Worm (Caenorhabditis elegans) whole organism, L2 larva: ENCODE results near the gene F34H10.1.

Source experiments
- C34F6.9 ChIP-seq: fragments of 150-350 bp; optimal IDR thresholded peaks from 2 replicates; lab custom pipeline; 2014; ENCODE audit warnings: missing biosample characterization, missing genetic modification characterization
- ZK546.5 ChIP-seq: sonication (generic microtip); optimal IDR thresholded peaks from 2 replicates; lab custom pipeline; 2017; ENCODE audit warnings: missing biosample characterization, missing genetic modification characterization
- alr-1 ChIP-seq: fragments of 150-350 bp; optimal IDR thresholded peaks from 2 replicates; lab custom pipeline; 2014; ENCODE audit warnings: missing biosample characterization, missing genetic modification characterization
- aly-2 ChIP-seq: fragments of 150-350 bp; optimal IDR thresholded peaks from 2 replicates; lab custom pipeline; 2014; ENCODE audit warnings: missing biosample characterization, missing genetic modification characterization
- ama-1 ChIP-seq: fragments of 150-350 bp; optimal IDR thresholded peaks from 2 replicates; lab custom pipeline; 2018; ENCODE audit warnings: inconsistent platforms
- blmp-1 ChIP-seq: sonication (generic microtip); optimal IDR thresholded peaks from 2 replicates; lab custom pipeline; 2017; ENCODE audit warnings: missing genetic modification characterization, mild to moderate bottlenecking, missing compliant biosample characterization, antibody characterized with exemption, moderate library complexity; ENCODE audit not compliant: insufficient read depth
- ceh-16 ChIP-seq: fragments of 150-350 bp; optimal IDR thresholded peaks from 2 replicates; lab custom pipeline; 2014; ENCODE audit warnings: missing biosample characterization, missing genetic modification characterization
- ceh-82 ChIP-seq: fragments of 150-350 bp; optimal IDR thresholded peaks from 2 replicates; lab custom pipeline; 2014; ENCODE audit warnings: missing biosample characterization, missing genetic modification characterization
- crh-2 ChIP-seq: sonication (generic microtip); optimal IDR thresholded peaks from 2 replicates; lab custom pipeline; 2017; ENCODE audit warnings: missing biosample characterization, missing genetic modification characterization
- egl-27 ChIP-seq: sonication (generic microtip); optimal IDR thresholded peaks from 3 replicates; lab custom pipeline; 2017; ENCODE audit warnings: missing biosample characterization, missing genetic modification reagents, missing genetic modification characterization
- elt-1 ChIP-seq: fragments of 150-350 bp; optimal IDR thresholded peaks from 2 replicates; lab custom pipeline; 2014; ENCODE audit warnings: missing biosample characterization, missing genetic modification characterization
- elt-3 ChIP-seq: sonication (generic microtip); optimal IDR thresholded peaks from 2 replicates; lab custom pipeline; 2017; ENCODE audit warnings: missing biosample characterization, missing genetic modification characterization
- fos-1 ChIP-seq: fragments of 150-350 bp; optimal IDR thresholded peaks from 2 replicates; lab custom pipeline; 2014; ENCODE audit warnings: missing biosample characterization, missing genetic modification characterization
- lin-13 ChIP-seq: fragments of 150-350 bp; optimal IDR thresholded peaks from 2 replicates; lab custom pipeline; 2014; ENCODE audit warnings: missing biosample characterization, missing genetic modification reagents, missing genetic modification characterization
- lin-39 ChIP-seq: fragments of 150-350 bp; optimal IDR thresholded peaks from 2 replicates; lab custom pipeline; 2014; ENCODE audit warnings: missing biosample characterization, missing genetic modification reagents, missing genetic modification characterization
- lsy-2 ChIP-seq, 2 experiments: fragments of 150-350 bp in 1 of 2; sonication (generic microtip) in 1 of 2; optimal IDR thresholded peaks; 2 replicates each; lab custom pipeline; 2014 to 2017; ENCODE audit warnings: missing biosample characterization in 2 of 2, missing genetic modification characterization in 2 of 2
- mab-5 ChIP-seq: fragments of 150-350 bp; optimal IDR thresholded peaks from 2 replicates; lab custom pipeline; 2014; ENCODE audit warnings: missing biosample characterization, missing genetic modification characterization
- mbf-1 ChIP-seq: sonication (generic microtip); optimal IDR thresholded peaks from 2 replicates; lab custom pipeline; 2017; ENCODE audit warnings: missing biosample characterization, missing genetic modification characterization
- mdl-1 ChIP-seq, 2 experiments: fragments of 150-350 bp in 1 of 2; sonication (generic microtip) in 1 of 2; optimal IDR thresholded peaks; 2 replicates each; lab custom pipeline; 2017; ENCODE audit warnings: missing biosample characterization in 2 of 2, missing genetic modification characterization in 2 of 2
- nhr-11 ChIP-seq: fragments of 150-350 bp; optimal IDR thresholded peaks from 2 replicates; lab custom pipeline; 2014; ENCODE audit warnings: missing biosample characterization, missing genetic modification characterization
- nhr-12 ChIP-seq: fragments of 150-350 bp; optimal IDR thresholded peaks from 2 replicates; lab custom pipeline; 2014; ENCODE audit warnings: missing biosample characterization, missing genetic modification characterization
- nhr-129 ChIP-seq: fragments of 150-350 bp; optimal IDR thresholded peaks from 2 replicates; lab custom pipeline; 2014; ENCODE audit warnings: missing biosample characterization, missing genetic modification characterization
- nhr-21 ChIP-seq: fragments of 150-350 bp; optimal IDR thresholded peaks from 2 replicates; lab custom pipeline; 2014; ENCODE audit warnings: missing biosample characterization, missing genetic modification characterization
- nhr-23 ChIP-seq: fragments of 150-350 bp; optimal IDR thresholded peaks from 2 replicates; lab custom pipeline; 2014; ENCODE audit warnings: missing biosample characterization, missing genetic modification reagents, missing genetic modification characterization
- nhr-237 ChIP-seq: fragments of 150-350 bp; optimal IDR thresholded peaks from 2 replicates; lab custom pipeline; 2014; ENCODE audit warnings: missing biosample characterization, missing genetic modification characterization
- nhr-25 ChIP-seq: fragments of 150-350 bp; sonication (generic microtip); optimal IDR thresholded peaks from 3 replicates; lab custom pipeline; 2014; ENCODE audit warnings: missing biosample characterization, missing genetic modification characterization
- nhr-6 ChIP-seq: fragments of 150-350 bp; optimal IDR thresholded peaks from 2 replicates; lab custom pipeline; 2014; ENCODE audit warnings: missing biosample characterization, missing genetic modification characterization
- peb-1 ChIP-seq: fragments of 150-350 bp; optimal IDR thresholded peaks from 2 replicates; lab custom pipeline; 2014; ENCODE audit warnings: missing biosample characterization, missing genetic modification characterization
- sem-4 ChIP-seq: fragments of 150-350 bp; optimal IDR thresholded peaks from 2 replicates; lab custom pipeline; 2014; ENCODE audit warnings: missing biosample characterization, missing genetic modification reagents, missing genetic modification characterization
- skn-1 ChIP-seq: sonication (generic microtip); optimal IDR thresholded peaks from 2 replicates; lab custom pipeline; 2017; ENCODE audit warnings: missing biosample characterization, missing genetic modification characterization
- sma-3 ChIP-seq: sonication (generic microtip); optimal IDR thresholded peaks from 2 replicates; lab custom pipeline; 2016; ENCODE audit warnings: missing genetic modification reagents, missing genetic modification characterization, missing compliant biosample characterization
- sma-9 ChIP-seq, 2 experiments: fragments of 150-350 bp in 1 of 2; sonication (generic microtip) in 1 of 2; optimal IDR thresholded peaks; 2 replicates each; lab custom pipeline; 2014 to 2016; ENCODE audit warnings: missing genetic modification characterization in 2 of 2, mild to moderate bottlenecking in 1 of 2, missing biosample characterization in 1 of 2, missing compliant biosample characterization in 1 of 2, missing genetic modification reagents in 1 of 2, moderate library complexity in 1 of 2
- snpc-4 ChIP-seq: fragments of 150-350 bp; optimal IDR thresholded peaks from 2 replicates; lab custom pipeline; 2014; ENCODE audit warnings: missing biosample characterization, missing genetic modification characterization
- unc-39 ChIP-seq: fragments of 150-350 bp; optimal IDR thresholded peaks from 2 replicates; lab custom pipeline; 2014; ENCODE audit warnings: missing biosample characterization, missing genetic modification characterization
- unc-62 ChIP-seq: fragments of 150-350 bp; optimal IDR thresholded peaks from 2 replicates; lab custom pipeline; 2014; ENCODE audit warnings: missing biosample characterization, missing genetic modification reagents, missing genetic modification characterization
- zag-1 ChIP-seq: fragments of 150-350 bp; optimal IDR thresholded peaks from 2 replicates; lab custom pipeline; 2014; ENCODE audit warnings: missing biosample characterization, missing genetic modification characterization
- ztf-1 ChIP-seq: fragments of 200-800 bp; sonication (Bioruptor generic); conservative IDR thresholded peaks from 2 replicates; pipeline ENCODE4 v1.3.6; 2022; ENCODE audit warnings: missing genetic modification characterization, missing compliant biosample characterization
- ztf-11 ChIP-seq: sonication (generic microtip); optimal IDR thresholded peaks from 2 replicates; lab custom pipeline; 2017; ENCODE audit warnings: missing biosample characterization, missing genetic modification characterization
- ztf-4 ChIP-seq: fragments of 150-350 bp; optimal IDR thresholded peaks from 2 replicates; lab custom pipeline; 2014; ENCODE audit warnings: missing biosample characterization, missing genetic modification characterization

Gene F34H10.1

ce11 chrX:9616919-9617318, 9.0 kb upstream of the F34H10.1 start, which contains the start of gene C11E4.7:
C11E4.7 (plus strand) TSS chrX:9617219.
- TF ChIP-seq mdl-1 (tag; optimal IDR thresholded peaks at IDR 0.05; lab: Kevin White, UChicago) (no peak), egl-27 (tag; lab: Kevin White, UChicago) (no peak), crh-2 (tag; lab: Kevin White, UChicago) (no peak), mbf-1 (tag; lab: Kevin White, UChicago) (no peak), mab-5 (tag; lab: Kevin White, UChicago) (no peak), blmp-1 (tag; lab: Kevin White, UChicago) (no peak), aly-2 (tag; lab: Kevin White, UChicago) (no peak), ztf-4 (tag; lab: Kevin White, UChicago) (no peak), lsy-2 (tag; optimal IDR thresholded peaks at IDR 0.05; lab: Kevin White, UChicago) (no peak), C34F6.9 (tag; lab: Kevin White, UChicago) (no peak), alr-1 (tag; lab: Kevin White, UChicago) (no peak), ZK546.5 (no peak), ama-1 (lab: Kevin White, UChicago) (no peak), ceh-82 (tag; lab: Kevin White, UChicago) (no peak), zag-1 (tag; lab: Kevin White, UChicago) (no peak), nhr-6 (no peak), nhr-25 (tag; lab: Kevin White, UChicago) (no peak), fos-1 (tag; lab: Kevin White, UChicago) (no peak), elt-3 (tag; lab: Kevin White, UChicago) (no peak), nhr-11 (tag; lab: Kevin White, UChicago) (no peak)

- no peak for TF ChIP-seq nhr-25 (tag; lab: Kevin White, UChicago)
- no peak for TF ChIP-seq aly-2 (tag; lab: Kevin White, UChicago)
- no peak for TF ChIP-seq lin-39 (tag; lab: Kevin White, UChicago)
- TF ChIP-seq unc-62, result no peak
- no peak for TF ChIP-seq ztf-4 (tag; lab: Kevin White, UChicago)
- TF ChIP-seq sma-3 (GFP tag; lab: Kevin White, UChicago), result no peak
- no peak for TF ChIP-seq lin-13
- no peak for TF ChIP-seq nhr-23 (tag; lab: Kevin White, UChicago)
- no peak for TF ChIP-seq ztf-11 (tag; lab: Kevin White, UChicago)
- no peak for TF ChIP-seq unc-39
- no peak for TF ChIP-seq ZK546.5
- TF ChIP-seq lsy-2 (tag; optimal IDR thresholded peaks at IDR 0.05; lab: Kevin White, UChicago), result no peak
Observed at ce11 chrX:9620136-9620535, 5.8 kb upstream of the F34H10.1 start, which contains the start of gene C11E4.8. C11E4.8 (plus strand) TSS chrX:9620436.

ce11 chrX:9622609-9623008, 3.3 kb upstream of the F34H10.1 start:
- TF ChIP-seq nhr-21 (tag; lab: Kevin White, UChicago) (peak; percentile 68), sma-3 (GFP tag; lab: Kevin White, UChicago) (peak; percentile 15), nhr-12 (no peak), sma-9 (GFP tag; optimal IDR thresholded peaks at IDR 0.05; lab: Kevin White, UChicago) (peak; percentile 55), sma-9 (tag; optimal IDR thresholded peaks at IDR 0.05; lab: Kevin White, UChicago) (no peak), fos-1 (tag; lab: Kevin White, UChicago) (peak; percentile 31)
- TF ChIP-seq, all 48 proteins: peak for 4

ce11 chrX:9629552-9629951, 3.6 kb downstream of the F34H10.1 start:
- no peak for TF ChIP-seq unc-39
- TF ChIP-seq ceh-82 (tag; lab: Kevin White, UChicago), result no peak
- TF ChIP-seq snpc-4 (tag; lab: Kevin White, UChicago), result no peak
- no peak for TF ChIP-seq elt-3 (tag; lab: Kevin White, UChicago)
- no peak for TF ChIP-seq peb-1 (tag; lab: Kevin White, UChicago)
- TF ChIP-seq nhr-129 (tag; lab: Kevin White, UChicago), result no peak
- no peak for TF ChIP-seq skn-1
- TF ChIP-seq aly-2 (tag; lab: Kevin White, UChicago), result no peak
- no peak for TF ChIP-seq zag-1 (tag; lab: Kevin White, UChicago)

- TF ChIP-seq alr-1 (tag; lab: Kevin White, UChicago) (no peak), ceh-16 (tag; lab: Kevin White, UChicago) (no peak), elt-1 (tag; lab: Kevin White, UChicago) (no peak), unc-39 (no peak), peb-1 (tag; lab: Kevin White, UChicago) (no peak), ztf-1 (no peak), mab-5 (tag; lab: Kevin White, UChicago) (no peak), lsy-2 (tag; optimal IDR thresholded peaks at IDR 0.05; lab: Kevin White, UChicago) (no peak), sem-4 (tag; lab: Kevin White, UChicago) (no peak), snpc-4 (tag; lab: Kevin White, UChicago) (no peak), nhr-237 (tag; lab: Kevin White, UChicago) (no peak), egl-27 (tag; lab: Kevin White, UChicago) (no peak), sma-9 (GFP tag; optimal IDR thresholded peaks at IDR 0.05; lab: Kevin White, UChicago) (no peak), sma-9 (tag; optimal IDR thresholded peaks at IDR 0.05; lab: Kevin White, UChicago) (no peak), mbf-1 (tag; lab: Kevin White, UChicago) (no peak)
Observed at ce11 chrX:9634925-9635324, 9.0 kb downstream of the F34H10.1 start, which contains the start of gene F34H10.3. F34H10.3 (minus strand) TSS chrX:9635025.
